Fruit fly (Drosophila melanogaster) whole organism, prepupa: ENCODE results near the gene TP53INP.

Source experiments
- Blimp-1 ChIP-seq: fragments of 200-800 bp; sonication (Bioruptor generic); optimal IDR thresholded peaks from 3 replicates; lab custom pipeline; 2017; ENCODE audit warnings: missing biosample characterization, missing genetic modification characterization, mild to moderate bottlenecking, moderate library complexity, missing genetic modification reagents
- CG16779 ChIP-seq: fragments of 200-800 bp; sonication (Bioruptor generic); optimal IDR thresholded peaks from 3 replicates; lab custom pipeline; 2017; ENCODE audit warnings: missing biosample characterization, mild to moderate bottlenecking, missing genetic modification characterization
- CG6854 ChIP-seq: fragments of 200-800 bp; sonication (Bioruptor generic); optimal IDR thresholded peaks from 2 replicates; lab custom pipeline; 2017; ENCODE audit warnings: missing biosample characterization, mild to moderate bottlenecking, missing genetic modification characterization
- CG8632 ChIP-seq: fragments of 200-800 bp; sonication (Bioruptor generic); optimal IDR thresholded peaks from 3 replicates; lab custom pipeline; 2016; ENCODE audit warnings: missing biosample characterization, missing genetic modification characterization
- Gug ChIP-seq: fragments of 200-800 bp; sonication (Bioruptor generic); IDR thresholded peaks from 2 replicates; pipeline ENCODE4 v1.3.6; 2022; ENCODE audit warnings: missing biosample characterization, missing genetic modification characterization
- Hr38 ChIP-seq: sonication (Bioruptor generic); optimal IDR thresholded peaks from 2 replicates; lab custom pipeline; 2016; ENCODE audit warnings: missing biosample characterization, missing genetic modification characterization
- Sox15 ChIP-seq: fragments of 200-800 bp; sonication (Bioruptor generic); optimal IDR thresholded peaks from 3 replicates; lab custom pipeline; 2016; ENCODE audit warnings: missing biosample characterization, missing genetic modification characterization
- eg ChIP-seq: fragments of 200-800 bp; sonication (Bioruptor generic); IDR thresholded peaks from 3 replicates; pipeline ENCODE4 v1.3.6; 2022; ENCODE audit warnings: missing biosample characterization, missing genetic modification characterization
- fkh ChIP-seq: fragments of 200-800 bp; sonication (Bioruptor generic); optimal IDR thresholded peaks from 3 replicates; lab custom pipeline; 2017; ENCODE audit warnings: missing biosample characterization, mild to moderate bottlenecking, missing genetic modification characterization, moderate library complexity

dm6 chr3L:4380231-4380645 is 26.5 kb upstream of the TP53INP start, which contains the start of gene DopEcR:
- TF ChIP-seq fkh (GFP tag; lab: Kevin White, UChicago) (peak; percentile 44), eg (no peak; the same call in 2 of the 3 replicates), Hr38 (no peak), Gug (GFP tag; lab: Robert Waterston, UW) (no peak), Blimp-1 (no peak), CG6854 (GFP tag; lab: Kevin White, UChicago) (peak; percentile 24), Sox15 (GFP tag; lab: Kevin White, UChicago) (no peak), CG8632 (GFP tag; lab: Kevin White, UChicago) (no peak), CG16779 (no peak)
